Worm (Caenorhabditis elegans): ENCODE measurements around the gene fbf-2.

The fbf-2 gene

ce11 chrII:6097441-6097840 is 6.2 kb upstream of the fbf-2 start, which contains the start of the genes tpp-2 and rbbp-5 (continued):
- peak; percentile 25; the same call in 1 of the 2 replicates for TF ChIP-seq hmg-1.2 (GFP tag; IDR thresholded peaks at IDR 0.05)
- TF ChIP-seq lin-54 (GFP tag; optimal IDR thresholded peaks at IDR 0.05): no peak
- no peak for TF ChIP-seq Y95B8A.8 (GFP tag; IDR thresholded peaks at IDR 0.05)
- TF ChIP-seq ztf-28 (GFP tag; IDR thresholded peaks at IDR 0.05): no peak
- peak; percentile 43; the same call in 1 of the 2 replicates for TF ChIP-seq madf-6 (GFP tag; IDR thresholded peaks at IDR 0.05)
- peak; percentile 4 for TF ChIP-seq ccch-3 (GFP tag; optimal IDR thresholded peaks at IDR 0.05)
- peak; percentile 81 for TF ChIP-seq F23B12.7 (tag; optimal IDR thresholded peaks at IDR 0.05; ENCODE audit: insufficient read depth)
- TF ChIP-seq nfya-1 (tag; optimal IDR thresholded peaks at IDR 0.05; ENCODE audit: borderline replicate concordance, insufficient read depth): no peak
- no peak for TF ChIP-seq zim-3 (tag; optimal IDR thresholded peaks at IDR 0.05)
- no peak for TF ChIP-seq tlf-1 (GFP tag; optimal IDR thresholded peaks at IDR 0.05)
- TF ChIP-seq snpc-1.3 (tag; optimal IDR thresholded peaks at IDR 0.05; ENCODE audit: insufficient read depth): peak; percentile 27
- TF ChIP-seq F33H1.4 (GFP tag; IDR thresholded peaks at IDR 0.05): no peak
- TF ChIP-seq ztf-6 (GFP tag; IDR thresholded peaks at IDR 0.05): no peak
- no peak for TF ChIP-seq lin-40 (tag; optimal IDR thresholded peaks at IDR 0.05)
- peak; percentile 49 for TF ChIP-seq lsl-1 (GFP tag; optimal IDR thresholded peaks at IDR 0.05)
- peak in 1 of 2 experiments; percentile 29 for TF ChIP-seq rec-8 (tag; optimal IDR thresholded peaks at IDR 0.05)
- TF ChIP-seq rpc-1 (optimal IDR thresholded peaks at IDR 0.05): no peak
- TF ChIP-seq rpc-1 (tag; optimal IDR thresholded peaks at IDR 0.05): no peak
- no peak for TF ChIP-seq mes-4 (tag; optimal IDR thresholded peaks at IDR 0.05)
- TF ChIP-seq mcd-1 (GFP tag; IDR thresholded peaks at IDR 0.05): no peak; the same call in 1 of the 2 replicates
- TF ChIP-seq madf-10 (tag; optimal IDR thresholded peaks at IDR 0.05): no peak
- no peak for TF ChIP-seq nhr-80 (tag; optimal IDR thresholded peaks at IDR 0.05)
- TF ChIP-seq lin-35 (GFP tag; optimal IDR thresholded peaks at IDR 0.05): no peak
- no peak for TF ChIP-seq ama-1 (optimal IDR thresholded peaks at IDR 0.05)
- TF ChIP-seq ama-1 (GFP tag; optimal IDR thresholded peaks at IDR 0.05): no peak
- TF ChIP-seq F55B11.4 (tag; optimal IDR thresholded peaks at IDR 0.05; ENCODE audit: borderline replicate concordance, insufficient read depth): no peak
- no peak for TF ChIP-seq xnd-1 (tag; optimal IDR thresholded peaks at IDR 0.05)
- peak; percentile 18 for TF ChIP-seq snpc-3.4 (tag; optimal IDR thresholded peaks at IDR 0.05)
- TF ChIP-seq bed-1 (GFP tag; IDR thresholded peaks at IDR 0.05): no peak
- TF ChIP-seq egl-18 (GFP tag; IDR thresholded peaks at IDR 0.05): no peak
- no peak for TF ChIP-seq ztf-3 (GFP tag; optimal IDR thresholded peaks at IDR 0.05)
- TF ChIP-seq somi-1 (GFP tag; optimal IDR thresholded peaks at IDR 0.05): no peak
- TF ChIP-seq snpc-4 (GFP tag; optimal IDR thresholded peaks at IDR 0.05): no peak
- TF ChIP-seq snpc-4 (tag; optimal IDR thresholded peaks at IDR 0.05): peak in 1 of 4 experiments; percentile 49
- TF ChIP-seq egl-44 (GFP tag; IDR thresholded peaks at IDR 0.05): no peak
- 0 out of 2 replicates have a peak, but pooled peaks have one; percentile 15 for TF ChIP-seq bed-2 (GFP tag; IDR thresholded peaks at IDR 0.05)
- TF ChIP-seq attf-3 (GFP tag; conservative IDR thresholded peaks at IDR 0.05): peak; percentile 65
- no peak for TF ChIP-seq cebp-1 (GFP tag; IDR thresholded peaks at IDR 0.05)
- no peak for TF ChIP-seq cebp-1 (tag; optimal IDR thresholded peaks at IDR 0.05)
- TF ChIP-seq madf-3 (GFP tag; IDR thresholded peaks at IDR 0.05): no peak
- 0 out of 2 replicates have a peak, but pooled peaks have one; percentile 39 for TF ChIP-seq Y67H2A.10 (GFP tag; conservative IDR thresholded peaks at IDR 0.05)
- TF ChIP-seq nhr-27 (tag; optimal IDR thresholded peaks at IDR 0.05): no peak
- TF ChIP-seq hsf-1 (GFP tag; IDR thresholded peaks at IDR 0.05): no peak
- no peak for TF ChIP-seq lin-26 (GFP tag; IDR thresholded peaks at IDR 0.05)
- peak; percentile 32; the same call in 1 of the 2 replicates for TF ChIP-seq D2030.7 (GFP tag; IDR thresholded peaks at IDR 0.05)
- peak; percentile 48 for TF ChIP-seq madf-8 (GFP tag; conservative IDR thresholded peaks at IDR 0.05)
